Fruit fly (Drosophila melanogaster): ENCODE data around the gene CG10866.

DNA sequence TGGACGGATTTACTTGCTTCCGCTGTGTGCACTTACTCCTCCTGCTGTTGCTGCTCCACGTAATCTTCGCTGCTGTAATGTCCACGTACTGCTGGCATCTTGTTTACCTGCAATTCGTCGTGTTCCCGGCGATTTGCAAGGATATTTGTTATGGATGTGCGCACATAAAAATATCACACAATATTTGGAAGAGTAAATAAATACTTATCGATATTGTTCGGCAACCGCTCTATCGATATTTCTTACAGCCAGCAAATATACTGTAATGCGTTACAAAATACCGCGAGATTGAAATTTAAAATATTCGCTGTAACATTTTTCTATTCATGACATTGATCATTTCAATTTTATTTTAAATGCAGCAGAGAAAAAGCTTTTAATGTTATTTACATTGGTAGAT is at the start of gene CG10866:
- no peak for TF ChIP-seq psq (GFP tag; optimal IDR thresholded peaks at IDR 0.05)
- no peak for TF ChIP-seq rgr (GFP tag; optimal IDR thresholded peaks at IDR 0.05)
- TF ChIP-seq usp (GFP tag; optimal IDR thresholded peaks at IDR 0.05): no peak
- no peak for TF ChIP-seq pan (optimal IDR thresholded peaks at IDR 0.05)
- no peak for TF ChIP-seq Rel (GFP tag; optimal IDR thresholded peaks at IDR 0.05)
- TF ChIP-seq Rel (tag; optimal IDR thresholded peaks at IDR 0.05): no peak
- TF ChIP-seq dmrt93B (GFP tag; optimal IDR thresholded peaks at IDR 0.05): no peak
- no peak for TF ChIP-seq Abd-B (GFP tag; optimal IDR thresholded peaks at IDR 0.05)
- TF ChIP-seq Myc (optimal IDR thresholded peaks at IDR 0.05): no peak
